Fruit fly (Drosophila melanogaster) whole organism, embryonic: ENCODE measurements around the gene CG1910.

Source experiments
- Aef1 ChIP-seq: fragments of 200-800 bp; sonication (Bioruptor generic); IDR thresholded peaks from 3 replicates; pipeline ENCODE4 v1.3.6; 2022; ENCODE audit warnings: missing biosample characterization, missing genetic modification characterization
- Asciz ChIP-seq: fragments of 200-800 bp; sonication (Bioruptor generic); optimal IDR thresholded peaks from 2 replicates; lab custom pipeline; 2017; ENCODE audit warnings: missing biosample characterization, mild to moderate bottlenecking, missing genetic modification characterization, missing genetic modification reagents
- Atf3 ChIP-seq: fragments of 200-800 bp; sonication (Bioruptor generic); optimal IDR thresholded peaks from 3 replicates; lab custom pipeline; 2016; ENCODE audit warnings: missing biosample characterization, missing genetic modification characterization
- CG10565 ChIP-seq: fragments of 200-800 bp; sonication (Bioruptor generic); optimal IDR thresholded peaks from 3 replicates; lab custom pipeline; 2016; ENCODE audit warnings: missing biosample characterization, mild to moderate bottlenecking, missing genetic modification characterization
- CG11456 ChIP-seq: fragments of 200-800 bp; sonication (Bioruptor generic); IDR thresholded peaks from 3 replicates; pipeline ENCODE4 v1.3.6; 2022; ENCODE audit warnings: missing biosample characterization, missing genetic modification characterization
- CG12942 ChIP-seq: fragments of 200-800 bp; sonication (Bioruptor generic); optimal IDR thresholded peaks from 3 replicates; lab custom pipeline; 2016; ENCODE audit warnings: missing biosample characterization, missing genetic modification characterization
- CG14014 ChIP-seq: fragments of 200-800 bp; sonication (Bioruptor generic); IDR thresholded peaks from 2 replicates; pipeline ENCODE4 v1.3.6; 2022; ENCODE audit warnings: missing biosample characterization, missing genetic modification characterization
- CG17612 ChIP-seq: fragments of 200-800 bp; sonication (Bioruptor generic); IDR thresholded peaks from 2 replicates; pipeline ENCODE4 v1.3.6; 2022; ENCODE audit warnings: missing biosample characterization, missing genetic modification characterization
- CG18011 ChIP-seq: fragments of 200-800 bp; sonication (Bioruptor generic); optimal IDR thresholded peaks from 2 replicates; lab custom pipeline; 2017; ENCODE audit warnings: missing biosample characterization, missing genetic modification characterization, mild to moderate bottlenecking, moderate library complexity, missing genotype
- CG18764 ChIP-seq: fragments of 200-800 bp; sonication (Bioruptor generic); optimal IDR thresholded peaks from 3 replicates; lab custom pipeline; 2016; ENCODE audit warnings: missing biosample characterization, missing genetic modification characterization
- CG3838 ChIP-seq: fragments of 200-800 bp; sonication (Bioruptor generic); optimal IDR thresholded peaks from 3 replicates; lab custom pipeline; 2016; ENCODE audit warnings: missing biosample characterization, missing genetic modification characterization
- CG4424 ChIP-seq: fragments of 200-800 bp; sonication (Bioruptor generic); optimal IDR thresholded peaks from 3 replicates; lab custom pipeline; 2016; ENCODE audit warnings: missing biosample characterization, missing genetic modification characterization
- CG5245 ChIP-seq: fragments of 200-800 bp; sonication (Bioruptor generic); optimal IDR thresholded peaks from 3 replicates; lab custom pipeline; 2016; ENCODE audit warnings: missing biosample characterization, missing genetic modification characterization
- CG5953 ChIP-seq: fragments of 200-800 bp; sonication (Bioruptor generic); IDR thresholded peaks from 2 replicates; pipeline ENCODE4 v1.3.6; 2022; ENCODE audit warnings: missing biosample characterization, missing genetic modification characterization
- CG6175 ChIP-seq: fragments of 200-800 bp; sonication (Bioruptor generic); IDR thresholded peaks from 3 replicates; pipeline ENCODE4 v1.3.6; 2022; ENCODE audit warnings: missing biosample characterization, missing genetic modification characterization
- CG7357 ChIP-seq: fragments of 200-800 bp; sonication (Bioruptor generic); IDR thresholded peaks from 3 replicates; pipeline ENCODE4 v1.3.6; 2022; ENCODE audit warnings: missing biosample characterization, missing genetic modification characterization
- CG8388 ChIP-seq: fragments of 200-800 bp; sonication (Bioruptor generic); optimal IDR thresholded peaks from 2 replicates; lab custom pipeline; 2019; ENCODE audit warnings: missing biosample characterization, mild to moderate bottlenecking, missing genetic modification characterization, moderate library complexity
- CG9876 ChIP-seq: fragments of 200-800 bp; sonication (Bioruptor generic); optimal IDR thresholded peaks from 2 replicates; lab custom pipeline; 2016; ENCODE audit warnings: missing biosample characterization, missing genetic modification characterization
- GATAe ChIP-seq: fragments of 200-800 bp; sonication (Bioruptor generic); conservative IDR thresholded peaks from 2 replicates; pipeline ENCODE4 v1.3.6; 2022; ENCODE audit warnings: missing biosample characterization, missing genetic modification characterization
- HLH4C ChIP-seq: fragments of 200-800 bp; sonication (Bioruptor generic); IDR thresholded peaks from 3 replicates; pipeline ENCODE4 v1.3.6; 2022; ENCODE audit warnings: missing biosample characterization, missing genetic modification characterization; ENCODE audit not compliant: partially characterized antibody
- Hey ChIP-seq: fragments of 200-800 bp; sonication (Bioruptor generic); optimal IDR thresholded peaks from 3 replicates; lab custom pipeline; 2018; ENCODE audit warnings: missing biosample characterization, mild to moderate bottlenecking, missing genetic modification characterization
- HmgD ChIP-seq: fragments of 200-800 bp; sonication (Bioruptor generic); optimal IDR thresholded peaks from 3 replicates; lab custom pipeline; 2016; ENCODE audit warnings: missing biosample characterization, missing genetic modification characterization
- Mad ChIP-seq: fragments of 200-800 bp; sonication (Bioruptor generic); optimal IDR thresholded peaks from 2 replicates; lab custom pipeline; 2016; ENCODE audit warnings: missing biosample characterization, missing genetic modification characterization
- Meics ChIP-seq: fragments of 200-800 bp; sonication (Bioruptor generic); optimal IDR thresholded peaks from 2 replicates; lab custom pipeline; 2017; ENCODE audit warnings: missing biosample characterization, mild to moderate bottlenecking, missing genetic modification characterization
- Mrtf ChIP-seq: fragments of 200-800 bp; sonication (Bioruptor generic); IDR thresholded peaks from 3 replicates; pipeline ENCODE4 v1.3.6; 2022; ENCODE audit warnings: missing biosample characterization, missing genetic modification characterization
- NC2β ChIP-seq: fragments of 200-800 bp; sonication (Bioruptor generic); optimal IDR thresholded peaks from 2 replicates; lab custom pipeline; 2016; ENCODE audit warnings: missing biosample characterization, missing genetic modification characterization
- Oli ChIP-seq: fragments of 200-800 bp; sonication (Bioruptor generic); optimal IDR thresholded peaks from 2 replicates; lab custom pipeline; 2018; ENCODE audit warnings: missing biosample characterization, mild to moderate bottlenecking, missing genetic modification characterization, moderate library complexity
- Ptx1 ChIP-seq: fragments of 200-800 bp; sonication (Bioruptor generic); IDR thresholded peaks from 2 replicates; pipeline ENCODE4 v1.3.6; 2022; ENCODE audit warnings: missing biosample characterization, missing genetic modification characterization
- Scr ChIP-seq: fragments of 200-800 bp; sonication (Bioruptor generic); IDR thresholded peaks from 2 replicates; pipeline ENCODE4 v1.3.6; 2022; ENCODE audit warnings: missing biosample characterization, missing genetic modification characterization; ENCODE audit not compliant: partially characterized antibody
- Tbp ChIP-seq: fragments of >200 bp; optimal IDR thresholded peaks from 2 replicates; lab custom pipeline; 2018; ENCODE audit warnings: missing biosample characterization, missing genetic modification characterization
- ci ChIP-seq: fragments of 200-800 bp; sonication (Bioruptor generic); IDR thresholded peaks from 3 replicates; pipeline ENCODE4 v1.3.6; 2022; ENCODE audit warnings: missing biosample characterization, missing genetic modification characterization
- cwo ChIP-seq: fragments of 200-800 bp; sonication (Bioruptor generic); optimal IDR thresholded peaks from 3 replicates; lab custom pipeline; 2017; ENCODE audit warnings: missing biosample characterization, missing genetic modification characterization, mild to moderate bottlenecking, moderate library complexity, missing genetic modification reagents
- danr ChIP-seq: fragments of 200-800 bp; sonication (Bioruptor generic); IDR thresholded peaks from 2 replicates; pipeline ENCODE4 v1.3.6; 2022; ENCODE audit warnings: missing biosample characterization, missing genetic modification characterization
- disco-r ChIP-seq: fragments of 200-800 bp; sonication (Bioruptor generic); optimal IDR thresholded peaks from 2 replicates; lab custom pipeline; 2016; ENCODE audit warnings: missing biosample characterization, missing genetic modification characterization
- eyg ChIP-seq: fragments of 200-800 bp; sonication (Bioruptor generic); optimal IDR thresholded peaks from 3 replicates; lab custom pipeline; 2016; ENCODE audit warnings: missing biosample characterization, missing genetic modification characterization
- fru ChIP-seq: fragments of >200 bp; optimal IDR thresholded peaks from 2 replicates; lab custom pipeline; 2017
- gt ChIP-seq: fragments of 200-800 bp; sonication (Bioruptor generic); IDR thresholded peaks from 2 replicates; pipeline ENCODE4 v1.3.6; 2022; ENCODE audit warnings: missing biosample characterization, missing genetic modification characterization
- hkb ChIP-seq, 2 experiments: fragments of 200-800 bp in 1 of 2; fragments of >200 bp in 1 of 2; sonication (Bioruptor generic) in 1 of 2; IDR thresholded peaks in 1 of 2; optimal IDR thresholded peaks in 1 of 2; 2 replicates each; pipeline versions ENCODE4 v1.3.6 to Lab custom; 2017 to 2022; ENCODE audit warnings: missing biosample characterization in 1 of 2, missing genetic modification characterization in 1 of 2
- jumu ChIP-seq: fragments of 200-800 bp; sonication (Bioruptor generic); optimal IDR thresholded peaks from 3 replicates; lab custom pipeline; 2016; ENCODE audit warnings: missing biosample characterization, missing genetic modification characterization
- kay ChIP-seq: fragments of 200-800 bp; sonication (Bioruptor generic); optimal IDR thresholded peaks from 2 replicates; lab custom pipeline; 2016; ENCODE audit warnings: missing biosample characterization, missing genetic modification characterization
- luna ChIP-seq: fragments of 200-800 bp; sonication (Bioruptor generic); optimal IDR thresholded peaks from 2 replicates; lab custom pipeline; 2016; ENCODE audit warnings: missing biosample characterization, missing genetic modification characterization
- pan ChIP-seq, 4 experiments: fragments of >200 bp in 3 of 4; fragments of 200-800 bp in 1 of 4; sonication (Bioruptor generic) in 1 of 4; optimal IDR thresholded peaks in 3 of 4; IDR thresholded peaks in 1 of 4; 2 replicates each; pipeline versions ENCODE4 v1.3.6 to Lab custom; 2017 to 2022; ENCODE audit warnings: missing biosample characterization in 2 of 4, missing genetic modification characterization in 2 of 4, mixed read lengths in 1 of 4
- pros ChIP-seq: fragments of 200-800 bp; sonication (Bioruptor generic); optimal IDR thresholded peaks from 3 replicates; lab custom pipeline; 2019; ENCODE audit warnings: missing biosample characterization, mild to moderate bottlenecking, missing genetic modification characterization, moderate library complexity
- sisA ChIP-seq: fragments of 200-800 bp; sonication (Bioruptor generic); IDR thresholded peaks from 2 replicates; pipeline ENCODE4 v1.3.6; 2022; ENCODE audit warnings: missing biosample characterization, missing genetic modification characterization
- slbo ChIP-seq: fragments of 200-800 bp; sonication (Bioruptor generic); IDR thresholded peaks from 2 replicates; pipeline ENCODE4 v1.3.6; 2022; ENCODE audit warnings: missing biosample characterization, missing genetic modification characterization
- stc ChIP-seq: fragments of 200-800 bp; sonication (Bioruptor generic); IDR thresholded peaks from 2 replicates; pipeline ENCODE4 v1.3.6; 2022; ENCODE audit warnings: missing biosample characterization, missing genetic modification characterization
- sug ChIP-seq: fragments of 200-800 bp; optimal IDR thresholded peaks from 2 replicates; lab custom pipeline; 2019; ENCODE audit warnings: missing biosample characterization, mild to moderate bottlenecking, missing genetic modification characterization, moderate library complexity
- tap ChIP-seq: fragments of 200-800 bp; optimal IDR thresholded peaks from 3 replicates; lab custom pipeline; 2019; ENCODE audit warnings: missing biosample characterization, mild to moderate bottlenecking, missing genetic modification characterization, moderate library complexity
- tll ChIP-seq, 2 experiments: fragments of 200-800 bp in 1 of 2; fragments of >200 bp in 1 of 2; sonication (Bioruptor generic) in 1 of 2; optimal IDR thresholded peaks; 2 replicates each; lab custom pipeline; 2017 to 2019; ENCODE audit warnings: missing biosample characterization in 2 of 2, missing genetic modification characterization in 2 of 2, mild to moderate bottlenecking in 1 of 2, moderate library complexity in 1 of 2
- tup ChIP-seq: fragments of 200-800 bp; sonication (Bioruptor generic); optimal IDR thresholded peaks from 2 replicates; lab custom pipeline; 2016; ENCODE audit warnings: missing biosample characterization, mild to moderate bottlenecking, missing genetic modification characterization, moderate library complexity
- vvl ChIP-seq: fragments of 200-800 bp; sonication (Bioruptor generic); IDR thresholded peaks from 2 replicates; pipeline ENCODE4 v1.3.6; 2022; ENCODE audit warnings: missing biosample characterization, missing genetic modification characterization
- yki ChIP-seq: fragments of >200 bp; optimal IDR thresholded peaks from 3 replicates; lab custom pipeline; 2018

Gene CG1910

dm6 chr3R:31712585-31712984 is 34.9 kb upstream of the CG1910 start (continued):
- TF ChIP-seq kay (GFP tag; lab: Kevin White, UChicago) (no peak), Atf3 (GFP tag; lab: Kevin White, UChicago) (peak; percentile 6), danr (GFP tag; lab: Robert Waterston, UW) (no peak), Oli (tag; lab: Kevin White, UChicago) (no peak), Aef1 (GFP tag; lab: Robert Waterston, UW) (no peak), slbo (GFP tag; lab: Robert Waterston, UW) (no peak), CG6175 (GFP tag; lab: Robert Waterston, UW) (no peak), Ptx1 (GFP tag; lab: Robert Waterston, UW) (no peak), hkb (optimal IDR thresholded peaks at IDR 0.05; lab: Kevin White, UChicago) (no peak), hkb (GFP tag; IDR thresholded peaks at IDR 0.05; lab: Robert Waterston, UW) (no peak), GATAe (no peak), CG5245 (no peak), CG17612 (GFP tag; lab: Robert Waterston, UW) (no peak), luna (GFP tag; lab: Kevin White, UChicago) (no peak), Mad (no peak), HmgD (no peak), tup (GFP tag; lab: Kevin White, UChicago) (no peak), CG9876 (GFP tag; lab: Kevin White, UChicago) (no peak), cwo (GFP tag; lab: Kevin White, UChicago) (no peak), fru (lab: Kevin White, UChicago) (no peak), Meics (no peak), sisA (GFP tag; lab: Robert Waterston, UW) (no peak), sug (tag; lab: Kevin White, UChicago) (peak; percentile 3), tll (GFP tag; optimal IDR thresholded peaks at IDR 0.05; lab: Kevin White, UChicago) (no peak), CG18764 (no peak), disco-r (GFP tag; lab: Kevin White, UChicago) (no peak), pan (optimal IDR thresholded peaks at IDR 0.05; lab: Kevin White, UChicago) (no peak), pan (GFP tag; optimal IDR thresholded peaks at IDR 0.05 in 1 of 2, IDR thresholded peaks at IDR 0.05 in 1 of 2) (no peak), tap (no peak), stc (GFP tag; lab: Robert Waterston, UW) (no peak), gt (GFP tag; lab: Robert Waterston, UW) (no peak), Tbp (GFP tag; lab: Kevin White, UChicago) (no peak), CG14014 (no peak), jumu (no peak), NC2β (no peak), CG11456 (no peak), CG18011 (GFP tag; lab: Kevin White, UChicago) (no peak), ci (GFP tag; lab: Robert Waterston, UW) (peak; percentile 53; the same call in 1 of the 3 replicates), yki (lab: Kevin White, UChicago) (no peak), pros (GFP tag; lab: Kevin White, UChicago) (no peak), Asciz (GFP tag; lab: Kevin White, UChicago) (no peak), CG7357 (GFP tag; lab: Robert Waterston, UW) (no peak), CG3838 (no peak), CG12942 (GFP tag; lab: Kevin White, UChicago) (no peak), eyg (GFP tag; lab: Kevin White, UChicago) (no peak), CG4424 (GFP tag; lab: Kevin White, UChicago) (peak; percentile 8), HLH4C (GFP tag; lab: Robert Waterston, UW) (no peak), vvl (GFP tag; lab: Robert Waterston, UW) (0 out of 2 replicates have a peak, but pooled peaks have one; percentile 36), Scr (GFP tag; lab: Robert Waterston, UW) (no peak), CG8388 (GFP tag; lab: Kevin White, UChicago) (peak; percentile 12), Mrtf (GFP tag; lab: Robert Waterston, UW) (no peak), Hey (tag; lab: Kevin White, UChicago) (no peak), CG10565 (no peak), CG5953 (GFP tag; lab: Robert Waterston, UW) (no peak)
